Fruit fly (Drosophila melanogaster) whole organism, wandering third instar larva: ENCODE data around the gene Nbr.

ENCODE experiments used
- Abd-B ChIP-seq: fragments of >200 bp; optimal IDR thresholded peaks from 2 replicates; lab custom pipeline; 2017; ENCODE audit warnings: missing biosample characterization, missing genetic modification characterization
- CG32264 ChIP-seq: fragments of 200-800 bp; sonication (Bioruptor generic); optimal IDR thresholded peaks from 2 replicates; lab custom pipeline; 2016; ENCODE audit warnings: missing biosample characterization, missing genetic modification characterization
- CG9705 ChIP-seq: fragments of 200-800 bp; sonication (Bioruptor generic); optimal IDR thresholded peaks from 2 replicates; lab custom pipeline; 2018; ENCODE audit warnings: missing biosample characterization, mild to moderate bottlenecking, missing genetic modification characterization
- Dfd ChIP-seq: fragments of >200 bp; optimal IDR thresholded peaks from 2 replicates; lab custom pipeline; 2017; ENCODE audit warnings: missing biosample characterization, missing genetic modification characterization
- Dif ChIP-seq: fragments of 200-275, 200-300 bp; sonication (Bioruptor generic); optimal IDR thresholded peaks from 2 replicates; lab custom pipeline; 2018; ENCODE audit warnings: missing biosample characterization, missing genetic modification characterization; ENCODE audit not compliant: partially characterized antibody
- GATAd ChIP-seq: sonication (Bioruptor generic); optimal IDR thresholded peaks from 2 replicates; lab custom pipeline; 2016; ENCODE audit warnings: missing biosample characterization, missing genetic modification characterization
- HLH106 ChIP-seq: fragments of 200-800 bp; optimal IDR thresholded peaks from 3 replicates; lab custom pipeline; 2019; ENCODE audit warnings: missing biosample characterization, mild to moderate bottlenecking, missing genetic modification characterization, moderate library complexity
- Hnf4 ChIP-seq: fragments of 200-800 bp; sonication (Bioruptor generic); optimal IDR thresholded peaks from 2 replicates; lab custom pipeline; 2016; ENCODE audit warnings: missing biosample characterization, mild to moderate bottlenecking, missing genetic modification characterization
- Hr78 ChIP-seq: fragments of >200 bp; optimal IDR thresholded peaks from 2 replicates; lab custom pipeline; 2017; ENCODE audit warnings: missing biosample characterization, missing genetic modification characterization
- Hr83 ChIP-seq: fragments of 200-300 bp; sonication (Bioruptor generic); optimal IDR thresholded peaks from 2 replicates; lab custom pipeline; 2016; ENCODE audit warnings: missing biosample characterization, mild to moderate bottlenecking, missing genetic modification characterization, moderate library complexity; ENCODE audit not compliant: poor library complexity, severe bottlenecking
- Jra ChIP-seq: sonication (Bioruptor generic); optimal IDR thresholded peaks from 2 replicates; lab custom pipeline; 2016; ENCODE audit warnings: missing biosample characterization, missing genetic modification characterization
- Mio ChIP-seq: sonication (Bioruptor generic); optimal IDR thresholded peaks from 2 replicates; lab custom pipeline; 2016; ENCODE audit warnings: missing biosample characterization, missing genetic modification characterization
- Myc ChIP-seq: fragments of >200 bp; optimal IDR thresholded peaks from 2 replicates; lab custom pipeline; 2017
- OdsH ChIP-seq: fragments of 200-800 bp; sonication (Bioruptor generic); optimal IDR thresholded peaks from 2 replicates; lab custom pipeline; 2016; ENCODE audit warnings: missing biosample characterization, mild to moderate bottlenecking, missing genetic modification characterization
- Rel ChIP-seq, 2 experiments: fragments of 200-800 bp; sonication (Bioruptor generic) in 1 of 2; optimal IDR thresholded peaks; 2 replicates in 1 of 2; 3 replicates in 1 of 2; lab custom pipeline; 2016 to 2019; ENCODE audit warnings: mild to moderate bottlenecking in 2 of 2, missing biosample characterization in 2 of 2, missing genetic modification characterization in 2 of 2, moderate library complexity in 1 of 2
- Sp1 ChIP-seq: fragments of 200-800 bp; sonication (Bioruptor generic); optimal IDR thresholded peaks from 3 replicates; lab custom pipeline; 2019; ENCODE audit warnings: missing biosample characterization, mild to moderate bottlenecking, missing genetic modification characterization, moderate library complexity
- Vsx2 ChIP-seq: fragments of 200-300, 225-300 bp; sonication (Bioruptor generic); optimal IDR thresholded peaks from 2 replicates; lab custom pipeline; 2018; ENCODE audit warnings: missing biosample characterization, missing genetic modification characterization; ENCODE audit not compliant: partially characterized antibody
- br ChIP-seq: fragments of 200-800 bp; sonication (Bioruptor generic); optimal IDR thresholded peaks from 2 replicates; lab custom pipeline; 2016; ENCODE audit warnings: missing biosample characterization, missing genetic modification characterization
- dl ChIP-seq, 2 experiments: fragments of 175-275, 200-275 bp in 1 of 2; fragments of 200-275 bp in 1 of 2; sonication (Bioruptor generic); optimal IDR thresholded peaks; lab custom pipeline; 2018; ENCODE audit warnings: mild to moderate bottlenecking in 2 of 2, missing biosample characterization in 2 of 2, missing genetic modification characterization in 2 of 2, moderate library complexity in 2 of 2; ENCODE audit not compliant: partially characterized antibody in 2 of 2, insufficient read depth in 1 of 2
- dmrt93B ChIP-seq: fragments of 200-800 bp; sonication (Bioruptor generic); optimal IDR thresholded peaks from 2 replicates; lab custom pipeline; 2018; ENCODE audit warnings: missing biosample characterization, mild to moderate bottlenecking, missing genetic modification characterization
- dsf ChIP-seq: sonication (Bioruptor generic); optimal IDR thresholded peaks from 2 replicates; lab custom pipeline; 2016; ENCODE audit warnings: missing biosample characterization, missing genetic modification characterization, borderline replicate concordance
- ey ChIP-seq: fragments of 200-800 bp; sonication (Bioruptor generic); optimal IDR thresholded peaks from 2 replicates; lab custom pipeline; 2016; ENCODE audit warnings: missing biosample characterization, missing genetic modification characterization
- foxo ChIP-seq, 2 experiments: fragments of 200-800 bp; sonication (Bioruptor generic); optimal IDR thresholded peaks; 2 replicates in 1 of 2; 3 replicates in 1 of 2; lab custom pipeline; 2016 to 2017; ENCODE audit warnings: missing biosample characterization in 2 of 2, missing genetic modification characterization in 2 of 2
- h ChIP-seq: fragments of 200-800 bp; sonication (Bioruptor generic); optimal IDR thresholded peaks from 3 replicates; lab custom pipeline; 2016; ENCODE audit warnings: missing biosample characterization, mild to moderate bottlenecking, missing genetic modification characterization
- jim ChIP-seq: fragments of 175-275, 200-325 bp; sonication (Bioruptor generic); optimal IDR thresholded peaks from 2 replicates; lab custom pipeline; 2016; ENCODE audit warnings: missing biosample characterization, mild to moderate bottlenecking, missing genetic modification characterization
- lola ChIP-seq: fragments of >200 bp; optimal IDR thresholded peaks from 2 replicates; lab custom pipeline; 2017; ENCODE audit warnings: missing biosample characterization, missing genetic modification characterization
- pan ChIP-seq: fragments of >200 bp; optimal IDR thresholded peaks from 2 replicates; lab custom pipeline; 2017
- psq ChIP-seq: fragments of 200-800 bp; sonication (Bioruptor generic); optimal IDR thresholded peaks from 3 replicates; lab custom pipeline; 2017; ENCODE audit warnings: missing biosample characterization, mild to moderate bottlenecking, missing genetic modification characterization, moderate library complexity
- rgr ChIP-seq: fragments of 200-800 bp; sonication (Bioruptor generic); optimal IDR thresholded peaks from 3 replicates; lab custom pipeline; 2016; ENCODE audit warnings: missing biosample characterization, mild to moderate bottlenecking, missing genetic modification characterization
- sage ChIP-seq: fragments of 200-800 bp; sonication (Bioruptor generic); optimal IDR thresholded peaks from 2 replicates; lab custom pipeline; 2016; ENCODE audit warnings: missing biosample characterization, mild to moderate bottlenecking, missing genetic modification characterization
- sv ChIP-seq: fragments of 200-800 bp; sonication (Bioruptor generic); optimal IDR thresholded peaks from 3 replicates; lab custom pipeline; 2016; ENCODE audit warnings: missing biosample characterization, missing genetic modification characterization
- tai ChIP-seq: sonication (Bioruptor generic); optimal IDR thresholded peaks from 2 replicates; lab custom pipeline; 2016; ENCODE audit warnings: missing biosample characterization, missing genetic modification characterization
- usp ChIP-seq: fragments of >200 bp; optimal IDR thresholded peaks from 2 replicates; lab custom pipeline; 2017; ENCODE audit warnings: missing biosample characterization, missing genetic modification characterization
- woc ChIP-seq: sonication (Bioruptor generic); optimal IDR thresholded peaks from 2 replicates; lab custom pipeline; 2016; ENCODE audit warnings: missing biosample characterization, mild to moderate bottlenecking, missing genetic modification characterization

Gene Nbr

DNA sequence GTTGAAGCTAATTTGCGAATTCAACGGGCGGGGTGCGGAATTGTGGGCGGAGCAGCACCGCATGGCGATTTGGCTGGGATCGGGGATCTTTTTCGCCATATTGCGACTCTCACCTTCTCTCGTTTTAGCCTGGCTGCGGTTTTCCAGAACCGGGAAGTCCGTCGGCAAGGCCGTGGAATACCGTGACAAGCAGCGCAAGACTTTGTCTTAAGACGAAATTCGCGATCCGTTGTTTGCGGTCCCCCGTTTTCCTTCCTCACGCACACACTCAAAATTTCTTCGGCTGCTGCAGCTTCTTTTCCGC is 16.3 kb upstream of the Nbr start:
- no peak for TF ChIP-seq woc (GFP tag; lab: Kevin White, UChicago)
- no peak for TF ChIP-seq sv (GFP tag; lab: Kevin White, UChicago)
- no peak for TF ChIP-seq OdsH (GFP tag; lab: Kevin White, UChicago)
- no peak for TF ChIP-seq Rel (GFP tag; optimal IDR thresholded peaks at IDR 0.05; lab: Kevin White, UChicago)
- peak; percentile 67 for TF ChIP-seq Rel (tag; optimal IDR thresholded peaks at IDR 0.05; lab: Kevin White, UChicago)
- TF ChIP-seq Dif (GFP tag; lab: Kevin White, UChicago) = no peak
- TF ChIP-seq dmrt93B (GFP tag; lab: Kevin White, UChicago) = no peak
- TF ChIP-seq ey (GFP tag; lab: Kevin White, UChicago) = no peak
- TF ChIP-seq foxo (GFP tag; optimal IDR thresholded peaks at IDR 0.05; lab: Kevin White, UChicago) = no peak

DNA sequence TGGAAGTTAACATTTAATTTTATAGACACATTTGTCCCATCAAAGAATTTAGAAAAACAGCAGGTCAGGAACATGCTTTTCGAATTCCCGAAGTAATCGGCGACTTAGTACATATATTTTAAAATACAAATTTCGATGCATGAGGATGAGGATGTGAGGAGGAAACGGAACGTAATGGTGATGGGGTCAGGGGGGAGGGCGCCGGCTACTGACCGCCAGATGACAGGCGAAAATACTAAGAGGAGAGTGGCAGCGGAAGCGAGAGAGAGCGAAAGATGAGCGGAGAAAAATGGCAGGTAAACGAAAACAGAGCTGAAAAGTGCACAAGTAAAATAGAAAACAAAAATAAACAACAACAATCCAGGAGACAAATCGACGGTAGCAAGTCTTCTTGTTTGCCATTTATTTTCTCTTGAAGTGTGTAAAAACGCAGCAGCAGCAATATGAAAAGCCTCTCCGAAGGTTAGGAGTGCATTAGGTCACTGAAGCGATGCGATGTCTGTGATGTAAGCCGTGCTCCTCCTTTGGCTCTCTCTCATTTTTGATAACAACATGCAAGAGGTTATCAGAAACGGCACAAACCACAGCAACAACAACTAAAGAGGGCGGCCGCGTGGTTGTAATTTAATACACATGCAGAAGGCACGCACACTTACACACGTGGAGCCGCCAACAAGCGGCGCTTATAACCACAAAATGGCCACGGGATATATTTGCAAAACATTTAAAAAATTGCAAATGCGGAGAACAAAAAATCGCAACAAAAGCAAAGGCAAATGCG is 15.7 kb upstream of the Nbr start:
- TF ChIP-seq sage (GFP tag; lab: Kevin White, UChicago) = no peak
- TF ChIP-seq sv (GFP tag; lab: Kevin White, UChicago) = no peak
- peak; percentile 65 for TF ChIP-seq Vsx2
- peak; percentile 51 for TF ChIP-seq psq

DNA sequence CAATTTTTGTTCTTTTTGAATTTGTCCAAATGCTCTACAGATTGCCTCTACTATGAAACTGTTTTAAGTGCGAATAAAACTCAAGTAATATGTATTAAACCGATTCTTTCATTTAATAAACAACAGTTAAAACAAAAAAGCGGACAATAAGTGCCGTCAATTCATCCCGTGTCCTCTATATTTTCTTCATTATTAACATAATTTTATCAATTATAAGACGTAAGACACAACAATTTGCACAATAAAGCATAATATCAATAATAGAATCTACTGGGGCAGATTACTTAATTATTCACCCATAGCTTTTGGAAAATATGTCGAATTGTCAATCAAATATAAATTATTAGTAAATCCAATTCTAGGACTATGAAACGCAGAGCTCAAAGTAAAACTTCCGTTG is 10.0 kb upstream of the Nbr start, which contains the start of gene CG31627:
Gene CG31627, plus strand, starts transcription at position 301 of the 400 bp plus-strand sequence.
- TF ChIP-seq br (GFP tag; lab: Kevin White, UChicago) (no peak), HLH106 (tag; lab: Kevin White, UChicago) (no peak), Sp1 (GFP tag; lab: Kevin White, UChicago) (no peak), Hr83 (no peak), usp (no peak), lola (GFP tag; lab: Kevin White, UChicago) (no peak), Jra (GFP tag; lab: Kevin White, UChicago) (no peak), Myc (no peak), OdsH (GFP tag; lab: Kevin White, UChicago) (no peak), tai (GFP tag; lab: Kevin White, UChicago) (no peak), CG9705 (GFP tag; lab: Kevin White, UChicago) (no peak), ey (GFP tag; lab: Kevin White, UChicago) (no peak), h (GFP tag; lab: Kevin White, UChicago) (no peak)

DNA sequence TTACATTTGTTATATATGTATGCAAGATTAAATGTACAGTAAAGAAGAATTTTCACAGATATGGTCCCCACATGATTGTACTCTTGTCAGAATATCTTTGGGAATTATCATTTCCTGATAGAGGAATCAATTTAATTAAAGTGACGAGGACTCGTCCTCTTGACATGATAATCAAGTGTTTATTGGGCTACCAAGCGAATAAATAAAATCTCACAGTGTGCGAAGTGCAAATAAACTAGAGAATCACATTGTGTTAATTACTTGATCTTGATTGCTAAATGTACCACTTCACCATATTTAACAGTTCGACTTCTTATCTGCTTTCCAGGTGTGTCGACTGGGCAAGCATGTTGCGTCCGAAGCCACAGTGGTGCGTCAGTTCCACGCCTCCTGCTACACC is 7.0 kb upstream of the Nbr start:
- TF ChIP-seq dmrt93B (GFP tag; lab: Kevin White, UChicago) (no peak), Dfd (GFP tag; lab: Kevin White, UChicago) (no peak)

DNA sequence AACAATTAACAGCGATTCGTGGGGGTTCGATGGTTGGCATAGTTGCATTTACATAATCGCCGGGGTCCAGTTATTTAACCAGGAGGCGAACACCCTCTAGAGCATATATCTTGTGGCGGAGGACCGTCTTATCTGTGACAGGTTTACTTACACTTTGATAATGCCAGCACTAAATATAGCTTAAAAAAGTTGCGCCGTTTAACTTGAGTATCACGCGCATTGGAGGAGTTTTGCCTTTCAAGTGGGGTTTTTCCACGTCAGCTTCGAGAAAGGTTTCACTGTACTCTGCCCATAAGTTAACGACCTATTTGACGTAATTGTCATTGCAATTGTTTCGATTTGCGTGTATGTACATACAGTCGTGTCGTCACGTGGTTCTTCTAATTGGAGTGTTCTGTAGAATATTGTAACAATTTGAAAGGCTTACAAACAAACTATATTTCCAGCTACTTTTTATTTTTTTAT is 6.3 kb upstream of the Nbr start:
- TF ChIP-seq Myc (no peak), Rel (GFP tag; optimal IDR thresholded peaks at IDR 0.05; lab: Kevin White, UChicago) (no peak), Rel (tag; optimal IDR thresholded peaks at IDR 0.05; lab: Kevin White, UChicago) (peak; percentile 76)

DNA sequence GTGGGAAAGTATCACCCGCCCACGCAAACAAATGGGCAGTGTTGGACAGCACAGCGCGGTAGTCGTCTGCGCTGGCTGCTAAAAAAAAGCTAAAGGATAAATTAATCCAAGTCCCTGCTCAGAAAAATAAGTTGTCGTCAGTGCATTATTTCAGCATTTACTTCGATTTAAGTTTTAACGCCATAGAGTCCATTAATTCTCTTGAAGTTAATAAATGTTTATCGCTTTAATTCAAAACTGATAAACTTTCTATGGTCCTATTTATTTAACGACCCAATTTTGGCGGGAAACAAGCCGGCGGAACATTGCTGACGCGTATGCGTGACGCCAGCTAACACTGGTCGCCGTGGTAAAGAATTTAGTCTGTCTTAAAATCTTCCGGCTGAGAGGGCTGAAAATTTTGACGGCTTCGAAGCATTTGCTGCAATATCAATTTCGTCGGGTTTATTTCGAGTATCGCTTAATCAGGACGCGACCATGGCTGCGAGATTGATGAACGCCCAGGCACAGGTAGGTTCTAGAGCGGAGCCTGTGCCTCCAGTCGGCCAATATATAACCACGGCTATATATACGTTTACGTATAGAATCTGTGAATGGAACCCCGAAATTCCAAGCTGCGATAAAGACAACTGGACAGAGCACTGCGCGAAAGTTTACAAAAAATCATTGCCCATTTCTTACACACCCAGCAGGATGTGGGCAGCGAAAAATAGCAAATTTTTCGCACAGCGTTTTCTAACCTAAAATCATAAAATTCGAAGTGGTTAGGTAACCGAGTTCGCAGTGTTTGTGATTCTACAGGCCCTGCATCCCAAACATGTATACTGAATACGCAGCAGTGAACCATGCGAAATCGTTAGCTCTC is 5.6 kb upstream of the Nbr start, which contains the start of the genes mAcon1, CG43345 and CG43346:
Gene mAcon1, plus strand, starts transcription at position 276 of the 865 bp plus-strand sequence.
Gene CG43345, minus strand, starts transcription at position 287 of the 865 bp plus-strand sequence.
Gene CG43346, minus strand, starts transcription at position 287 of the 865 bp plus-strand sequence.
- TF ChIP-seq Mio (GFP tag; lab: Kevin White, UChicago) = peak; percentile 15
- peak; percentile 84 for TF ChIP-seq rgr (GFP tag; lab: Kevin White, UChicago)
- peak; percentile 89 for TF ChIP-seq CG9705 (GFP tag; lab: Kevin White, UChicago)
- no peak for TF ChIP-seq Hr83
- peak; percentile 74 for TF ChIP-seq Jra (GFP tag; lab: Kevin White, UChicago)
- peak; percentile 48 for TF ChIP-seq CG32264
- TF ChIP-seq sv (GFP tag; lab: Kevin White, UChicago) = peak; percentile 80
- peak; percentile 90 for TF ChIP-seq HLH106 (tag; lab: Kevin White, UChicago)
- TF ChIP-seq Vsx2 = no peak
- TF ChIP-seq Dif (GFP tag; lab: Kevin White, UChicago) = no peak
- TF ChIP-seq Hnf4 = peak; percentile 85
- no peak for TF ChIP-seq Abd-B
- no peak for TF ChIP-seq dsf (GFP tag; lab: Kevin White, UChicago)
- peak; percentile 96 for TF ChIP-seq woc (GFP tag; lab: Kevin White, UChicago)
- TF ChIP-seq psq = peak; percentile 73
- peak; percentile 100 for TF ChIP-seq Myc
- no peak for TF ChIP-seq pan
- TF ChIP-seq sage (GFP tag; lab: Kevin White, UChicago) = no peak
- TF ChIP-seq dl (GFP tag; optimal IDR thresholded peaks at IDR 0.05; lab: Kevin White, UChicago; ENCODE audit: insufficient read depth in 1 of 2, partially characterized antibody in 2 of 2) = no peak
- no peak for TF ChIP-seq Dfd (GFP tag; lab: Kevin White, UChicago)
- no peak for TF ChIP-seq Hr78
- peak in 1 of 2 experiments; percentile 89 for TF ChIP-seq foxo (GFP tag; optimal IDR thresholded peaks at IDR 0.05; lab: Kevin White, UChicago)
- TF ChIP-seq Sp1 (GFP tag; lab: Kevin White, UChicago) = peak; percentile 85
- TF ChIP-seq usp = no peak
- TF ChIP-seq jim (GFP tag; lab: Kevin White, UChicago) = no peak
- peak; percentile 76 for TF ChIP-seq GATAd (GFP tag; lab: Kevin White, UChicago)
